Worm (Caenorhabditis elegans) whole organism, L4/young adult: ENCODE measurements around the gene T12A7.10.

Source experiments
- W03F9.2 ChIP-seq: fragments of 150-350 bp; optimal IDR thresholded peaks from 2 replicates; lab custom pipeline; 2014; ENCODE audit warnings: missing biosample characterization, missing genetic modification characterization
- dao-5 ChIP-seq: sonication (generic microtip); optimal IDR thresholded peaks from 2 replicates; lab custom pipeline; 2016; ENCODE audit warnings: missing genotype, missing genetic modification characterization, moderate library complexity, missing compliant biosample characterization
- him-1 ChIP-seq: sonication (generic microtip); optimal IDR thresholded peaks from 2 replicates; lab custom pipeline; 2016; ENCODE audit warnings: missing genotype, missing genetic modification reagents, missing genetic modification characterization, missing compliant biosample characterization

- TF ChIP-seq W03F9.2 (tag; lab: Kevin White, UChicago) (no peak), him-1 (tag; lab: Kevin White, UChicago) (peak; percentile 67), dao-5 (no peak)
Observed at ce11 chrIV:11785064-11785840, 30.3 kb upstream of the T12A7.10 start.
